1 fruit fly cellular context compared by ENCODE assay signal in the genomic region with DNA sequence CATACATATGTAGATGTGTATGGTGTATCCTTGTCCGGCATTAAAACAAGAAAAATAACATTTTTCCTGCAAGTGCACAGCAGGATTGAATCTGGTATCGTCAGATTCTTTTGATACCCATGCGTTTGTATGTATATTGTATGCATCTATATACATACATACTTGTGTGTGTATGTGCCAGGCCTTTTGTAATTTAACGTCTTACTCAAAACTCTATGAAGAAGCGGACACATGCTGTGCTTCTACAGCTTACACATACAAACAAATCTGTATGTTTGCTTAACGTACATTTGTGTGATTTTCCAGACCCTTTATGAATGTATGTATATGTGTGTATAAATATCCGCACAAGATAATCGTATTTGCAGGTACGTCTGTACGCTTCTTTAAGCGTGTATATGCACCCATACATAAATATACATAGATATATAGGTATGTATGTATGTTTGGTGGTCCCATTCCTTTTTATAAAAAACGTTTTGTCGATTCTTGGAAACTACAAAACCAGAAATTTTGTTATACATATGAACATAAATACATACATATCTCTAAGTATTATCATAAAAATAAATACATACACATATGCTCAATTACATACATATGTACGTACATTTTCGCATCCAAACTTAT.
TF ChIP-seq lines count a peak whose summit lies in the region.

No protein-coding gene starts in this region.

TF ChIP-seq in whole organism, embryonic, 481 proteins besides CTCF, POLR2A, EP300 and RAD21 (continued from another document and continues in another):
- TF ChIP-seq CG1603 (tag; optimal IDR thresholded peaks at IDR 0.05; lab: Kevin White, UChicago), result peak; percentile 26
- TF ChIP-seq CG12769 (tag; optimal IDR thresholded peaks at IDR 0.05; lab: Kevin White, UChicago), result peak; percentile 21
- TF ChIP-seq mirr (GFP tag; optimal IDR thresholded peaks at IDR 0.05; lab: Kevin White, UChicago), result peak; percentile 78
- peak; percentile 31 for TF ChIP-seq B-H2 (GFP tag; optimal IDR thresholded peaks at IDR 0.05; lab: Kevin White, UChicago)
- TF ChIP-seq ac (GFP tag; optimal IDR thresholded peaks at IDR 0.05; lab: Kevin White, UChicago), result peak; percentile 63
- TF ChIP-seq CG7745 (tag; optimal IDR thresholded peaks at IDR 0.05; lab: Kevin White, UChicago), result peak; percentile 50
- peak; percentile 14 for TF ChIP-seq CG12219 (GFP tag; optimal IDR thresholded peaks at IDR 0.05; lab: Kevin White, UChicago)
- TF ChIP-seq croc (GFP tag; conservative IDR thresholded peaks at IDR 0.05; lab: Robert Waterston, UW), result no peak
- no peak for TF ChIP-seq Chrac-16 (GFP tag; optimal IDR thresholded peaks at IDR 0.05; lab: Kevin White, UChicago)
- TF ChIP-seq sisA (GFP tag; IDR thresholded peaks at IDR 0.05; lab: Robert Waterston, UW), result no peak
- no peak for TF ChIP-seq H2.0 (GFP tag; IDR thresholded peaks at IDR 0.05; lab: Robert Waterston, UW)
- peak; percentile 65 for TF ChIP-seq sqz (GFP tag; optimal IDR thresholded peaks at IDR 0.05; lab: Kevin White, UChicago)
- TF ChIP-seq ash1 (GFP tag; optimal IDR thresholded peaks at IDR 0.05; lab: Kevin White, UChicago), result peak; percentile 65
- peak; percentile 27 for TF ChIP-seq CG13296 (GFP tag; optimal IDR thresholded peaks at IDR 0.05; lab: Kevin White, UChicago)
- no peak for TF ChIP-seq CG34224 (GFP tag; IDR thresholded peaks at IDR 0.05; lab: Robert Waterston, UW; ENCODE audit: partially characterized antibody)
- peak; percentile 83; the same call in 1 of the 2 replicates for TF ChIP-seq CG32767 (GFP tag; IDR thresholded peaks at IDR 0.05; lab: Robert Waterston, UW)
- peak; percentile 9 for TF ChIP-seq CoRest (tag; optimal IDR thresholded peaks at IDR 0.05; lab: Kevin White, UChicago)
- peak; percentile 75 for TF ChIP-seq CG13894 (tag; optimal IDR thresholded peaks at IDR 0.05; lab: Kevin White, UChicago)
- TF ChIP-seq Fer1 (GFP tag; optimal IDR thresholded peaks at IDR 0.05; lab: Kevin White, UChicago), result peak; percentile 13
- TF ChIP-seq lab (GFP tag; optimal IDR thresholded peaks at IDR 0.05; lab: Kevin White, UChicago), result no peak
- TF ChIP-seq odd (GFP tag; optimal IDR thresholded peaks at IDR 0.05; lab: Kevin White, UChicago), result peak; percentile 36
- no peak for TF ChIP-seq CG16863 (GFP tag; optimal IDR thresholded peaks at IDR 0.05; lab: Kevin White, UChicago)
- no peak for TF ChIP-seq dpn (GFP tag; optimal IDR thresholded peaks at IDR 0.05; lab: Kevin White, UChicago)
- peak; percentile 49 for TF ChIP-seq nau (GFP tag; optimal IDR thresholded peaks at IDR 0.05; lab: Kevin White, UChicago)
- TF ChIP-seq tll (GFP tag; optimal IDR thresholded peaks at IDR 0.05; lab: Kevin White, UChicago), result peak in 1 of 2 experiments; percentile 16
- no peak for TF ChIP-seq Side (GFP tag; optimal IDR thresholded peaks at IDR 0.05; lab: Kevin White, UChicago)
- TF ChIP-seq CG10543 (GFP tag; optimal IDR thresholded peaks at IDR 0.05; lab: Kevin White, UChicago), result peak; percentile 50
- TF ChIP-seq rib (GFP tag; IDR thresholded peaks at IDR 0.05; lab: Robert Waterston, UW), result peak; percentile 55; the same call in 1 of the 2 replicates
- TF ChIP-seq kay (GFP tag; optimal IDR thresholded peaks at IDR 0.05; lab: Kevin White, UChicago), result no peak
- no peak for TF ChIP-seq CG8290 (GFP tag; optimal IDR thresholded peaks at IDR 0.05; lab: Kevin White, UChicago)
- TF ChIP-seq CG8290 (tag; optimal IDR thresholded peaks at IDR 0.05; lab: Kevin White, UChicago), result peak; percentile 31 to 52
- TF ChIP-seq CrebB (tag; optimal IDR thresholded peaks at IDR 0.05; lab: Kevin White, UChicago), result peak; percentile 57
- no peak for TF ChIP-seq Dek (tag; optimal IDR thresholded peaks at IDR 0.05; lab: Kevin White, UChicago)
- no peak for TF ChIP-seq Dref (GFP tag; IDR thresholded peaks at IDR 0.05; lab: Robert Waterston, UW)
- no peak for TF ChIP-seq CG15269 (tag; optimal IDR thresholded peaks at IDR 0.05; lab: Kevin White, UChicago)
- no peak for TF ChIP-seq Fer2 (tag; optimal IDR thresholded peaks at IDR 0.05; lab: Kevin White, UChicago)
- peak; percentile 88 for TF ChIP-seq kni (GFP tag; optimal IDR thresholded peaks at IDR 0.05; lab: Kevin White, UChicago)
- TF ChIP-seq CG13775 (GFP tag; optimal IDR thresholded peaks at IDR 0.05; lab: Kevin White, UChicago), result peak; percentile 35
- peak; percentile 81 for TF ChIP-seq Kr (GFP tag; optimal IDR thresholded peaks at IDR 0.05; lab: Kevin White, UChicago)
- TF ChIP-seq CG13123 (GFP tag; optimal IDR thresholded peaks at IDR 0.05; lab: Kevin White, UChicago), result no peak
- TF ChIP-seq hbn (GFP tag; IDR thresholded peaks at IDR 0.05; lab: Robert Waterston, UW; ENCODE audit: partially characterized antibody), result no peak
- TF ChIP-seq CG2199 (GFP tag; IDR thresholded peaks at IDR 0.05; lab: Robert Waterston, UW), result peak; percentile 96
- no peak for TF ChIP-seq lbe (GFP tag; optimal IDR thresholded peaks at IDR 0.05; lab: Kevin White, UChicago)
- TF ChIP-seq Sox102F (GFP tag; optimal IDR thresholded peaks at IDR 0.05; lab: Kevin White, UChicago), result no peak
- TF ChIP-seq grau (tag; optimal IDR thresholded peaks at IDR 0.05; lab: Kevin White, UChicago), result no peak
- no peak for TF ChIP-seq CG7271 (tag; optimal IDR thresholded peaks at IDR 0.05; lab: Kevin White, UChicago)
- TF ChIP-seq gcm (GFP tag; optimal IDR thresholded peaks at IDR 0.05; lab: Kevin White, UChicago), result no peak
- TF ChIP-seq Deaf1 (tag; optimal IDR thresholded peaks at IDR 0.05; lab: Kevin White, UChicago), result peak; percentile 13
- peak; percentile 49 for TF ChIP-seq wek (GFP tag; optimal IDR thresholded peaks at IDR 0.05; lab: Kevin White, UChicago)
- no peak for TF ChIP-seq luna (GFP tag; optimal IDR thresholded peaks at IDR 0.05; lab: Kevin White, UChicago)
- no peak for TF ChIP-seq Rx (GFP tag; IDR thresholded peaks at IDR 0.05; lab: Robert Waterston, UW)
- TF ChIP-seq tio (GFP tag; optimal IDR thresholded peaks at IDR 0.05; lab: Kevin White, UChicago), result no peak
- no peak for TF ChIP-seq CG4360 (GFP tag; IDR thresholded peaks at IDR 0.05; lab: Robert Waterston, UW)
- no peak for TF ChIP-seq CG10147 (GFP tag; optimal IDR thresholded peaks at IDR 0.05; lab: Kevin White, UChicago)
- no peak for TF ChIP-seq stwl (tag; optimal IDR thresholded peaks at IDR 0.05; lab: Kevin White, UChicago)
- peak; percentile 12 for TF ChIP-seq CG3281 (GFP tag; optimal IDR thresholded peaks at IDR 0.05; lab: Kevin White, UChicago)
- TF ChIP-seq pb (GFP tag; optimal IDR thresholded peaks at IDR 0.05; lab: Kevin White, UChicago), result no peak
- TF ChIP-seq CG33213 (GFP tag; optimal IDR thresholded peaks at IDR 0.05; lab: Kevin White, UChicago), result no peak
- peak in 1 of 2 experiments; percentile 81 for TF ChIP-seq eve (GFP tag; optimal IDR thresholded peaks at IDR 0.05; lab: Kevin White, UChicago)
- peak; percentile 13 for TF ChIP-seq gro (GFP tag; optimal IDR thresholded peaks at IDR 0.05; lab: Kevin White, UChicago)
- TF ChIP-seq Med (GFP tag; lab: Kevin White, UChicago), result peak; percentile 74
- no peak for TF ChIP-seq dysf (GFP tag; IDR thresholded peaks at IDR 0.05; lab: Robert Waterston, UW)
- no peak for TF ChIP-seq CG3995 (GFP tag; optimal IDR thresholded peaks at IDR 0.05; lab: Kevin White, UChicago)
- peak; percentile 4 for TF ChIP-seq CG4328 (GFP tag; optimal IDR thresholded peaks at IDR 0.05; lab: Kevin White, UChicago)
- peak; percentile 9 for TF ChIP-seq CG4854 (GFP tag; optimal IDR thresholded peaks at IDR 0.05; lab: Kevin White, UChicago)
- peak; percentile 68 for TF ChIP-seq abd-A (tag; optimal IDR thresholded peaks at IDR 0.05; lab: Kevin White, UChicago)
- peak; percentile 40 for TF ChIP-seq Xrp1 (GFP tag; IDR thresholded peaks at IDR 0.05; lab: Robert Waterston, UW)
- peak; percentile 29; the same call in 1 of the 2 replicates for TF ChIP-seq MBD-R2 (GFP tag; IDR thresholded peaks at IDR 0.05; lab: Robert Waterston, UW)
- peak in 1 of 2 experiments; percentile 11 for TF ChIP-seq insv (GFP tag; optimal IDR thresholded peaks at IDR 0.05; lab: Kevin White, UChicago)
- no peak for TF ChIP-seq Dbx (GFP tag; IDR thresholded peaks at IDR 0.05; lab: Robert Waterston, UW)
- no peak for TF ChIP-seq stc (GFP tag; IDR thresholded peaks at IDR 0.05; lab: Robert Waterston, UW)
- no peak for TF ChIP-seq CG6689 (GFP tag; IDR thresholded peaks at IDR 0.05; lab: Robert Waterston, UW)
- TF ChIP-seq CG15479 (GFP tag; optimal IDR thresholded peaks at IDR 0.05; lab: Kevin White, UChicago), result peak; percentile 91
- no peak for TF ChIP-seq br (optimal IDR thresholded peaks at IDR 0.05; lab: Kevin White, UChicago)
- TF ChIP-seq nom (GFP tag; optimal IDR thresholded peaks at IDR 0.05; lab: Kevin White, UChicago), result peak; percentile 61
- TF ChIP-seq CG16813 (GFP tag; IDR thresholded peaks at IDR 0.05; lab: Robert Waterston, UW; ENCODE audit: partially characterized antibody), result no peak
- TF ChIP-seq twi (tag; optimal IDR thresholded peaks at IDR 0.05; lab: Kevin White, UChicago), result peak; percentile 94
- TF ChIP-seq Ravus (GFP tag; IDR thresholded peaks at IDR 0.05; lab: Robert Waterston, UW), result no peak
- TF ChIP-seq CG8924 (tag; optimal IDR thresholded peaks at IDR 0.05; lab: Kevin White, UChicago), result peak; percentile 83
- peak; percentile 58 for TF ChIP-seq CG15696 (tag; optimal IDR thresholded peaks at IDR 0.05; lab: Kevin White, UChicago)
- TF ChIP-seq Pdp1 (GFP tag; optimal IDR thresholded peaks at IDR 0.05; lab: Kevin White, UChicago), result peak in 1 of 2 experiments; percentile 1
- TF ChIP-seq Neu2 (GFP tag; optimal IDR thresholded peaks at IDR 0.05; lab: Kevin White, UChicago; ENCODE audit: borderline replicate concordance), result no peak
- TF ChIP-seq vvl (GFP tag; IDR thresholded peaks at IDR 0.05; lab: Robert Waterston, UW), result no peak
- TF ChIP-seq Meics (GFP tag; optimal IDR thresholded peaks at IDR 0.05; lab: Kevin White, UChicago), result no peak
- peak; percentile 33 for TF ChIP-seq CG7987 (GFP tag; optimal IDR thresholded peaks at IDR 0.05; lab: Kevin White, UChicago)
- peak; percentile 99 for TF ChIP-seq pros (GFP tag; optimal IDR thresholded peaks at IDR 0.05; lab: Kevin White, UChicago)
- TF ChIP-seq row (GFP tag; IDR thresholded peaks at IDR 0.05; lab: Robert Waterston, UW), result no peak
- TF ChIP-seq CG8478 (optimal IDR thresholded peaks at IDR 0.05; lab: Kevin White, UChicago), result no peak
- no peak for TF ChIP-seq CG10462 (GFP tag; optimal IDR thresholded peaks at IDR 0.05; lab: Kevin White, UChicago)
- peak; percentile 9 for TF ChIP-seq CG12299 (tag; optimal IDR thresholded peaks at IDR 0.05; lab: Kevin White, UChicago)
- no peak for TF ChIP-seq GATAe (GFP tag; conservative IDR thresholded peaks at IDR 0.05; lab: Robert Waterston, UW)
- no peak; the same call in 1 of the 2 replicates for TF ChIP-seq Scr (GFP tag; IDR thresholded peaks at IDR 0.05; lab: Robert Waterston, UW; ENCODE audit: partially characterized antibody)
- TF ChIP-seq CG17385 (GFP tag; optimal IDR thresholded peaks at IDR 0.05; lab: Kevin White, UChicago), result peak; percentile 20
- no peak for TF ChIP-seq CG17359 (tag; optimal IDR thresholded peaks at IDR 0.05; lab: Kevin White, UChicago)
- no peak for TF ChIP-seq CG17361 (GFP tag; IDR thresholded peaks at IDR 0.05; lab: Robert Waterston, UW)
- peak; percentile 12 for TF ChIP-seq CG11723 (GFP tag; optimal IDR thresholded peaks at IDR 0.05; lab: Kevin White, UChicago)
- TF ChIP-seq zf30C (GFP tag; optimal IDR thresholded peaks at IDR 0.05; lab: Kevin White, UChicago), result peak; percentile 82
- TF ChIP-seq aop (GFP tag; IDR thresholded peaks at IDR 0.05; lab: Robert Waterston, UW), result no peak
- peak; percentile 18 for TF ChIP-seq sug (tag; optimal IDR thresholded peaks at IDR 0.05; lab: Kevin White, UChicago)
- peak; percentile 43 for TF ChIP-seq pfk (GFP tag; optimal IDR thresholded peaks at IDR 0.05; lab: Kevin White, UChicago)
- TF ChIP-seq p53 (GFP tag; optimal IDR thresholded peaks at IDR 0.05; lab: Kevin White, UChicago), result no peak
- TF ChIP-seq CG2678 (tag; optimal IDR thresholded peaks at IDR 0.05; lab: Kevin White, UChicago), result peak; percentile 20
- TF ChIP-seq Hr3 (GFP tag; optimal IDR thresholded peaks at IDR 0.05; lab: Kevin White, UChicago), result no peak
- TF ChIP-seq Eip74EF (GFP tag; optimal IDR thresholded peaks at IDR 0.05; lab: Kevin White, UChicago), result peak in 1 of 2 experiments; percentile 50
- TF ChIP-seq Nf-YC (tag; optimal IDR thresholded peaks at IDR 0.05; lab: Kevin White, UChicago), result peak; percentile 42
- TF ChIP-seq prd (optimal IDR thresholded peaks at IDR 0.05; lab: Kevin White, UChicago), result no peak
- TF ChIP-seq prd (GFP tag; IDR thresholded peaks at IDR 0.05; lab: Robert Waterston, UW), result no peak
- no peak for TF ChIP-seq ATbp (GFP tag; optimal IDR thresholded peaks at IDR 0.05; lab: Kevin White, UChicago)
- peak; percentile 91 for TF ChIP-seq zen (tag; optimal IDR thresholded peaks at IDR 0.05; lab: Kevin White, UChicago)
- TF ChIP-seq tna (GFP tag; IDR thresholded peaks at IDR 0.05; lab: Robert Waterston, UW; ENCODE audit: partially characterized antibody), result no peak
- TF ChIP-seq Trl (optimal IDR thresholded peaks at IDR 0.05; lab: Kevin White, UChicago), result no peak
- TF ChIP-seq Trl (GFP tag; optimal IDR thresholded peaks at IDR 0.05; lab: Kevin White, UChicago), result no peak
- TF ChIP-seq CG12104 (GFP tag; optimal IDR thresholded peaks at IDR 0.05; lab: Kevin White, UChicago), result no peak
- TF ChIP-seq CG1233 (GFP tag; optimal IDR thresholded peaks at IDR 0.05; lab: Kevin White, UChicago), result peak; percentile 38
- no peak for TF ChIP-seq CG14667 (GFP tag; IDR thresholded peaks at IDR 0.05; lab: Robert Waterston, UW)
- TF ChIP-seq CG43689 (GFP tag; IDR thresholded peaks at IDR 0.05; lab: Robert Waterston, UW), result no peak
- TF ChIP-seq CG3847 (GFP tag; IDR thresholded peaks at IDR 0.05; lab: Robert Waterston, UW), result no peak
- peak; percentile 27 for TF ChIP-seq en (GFP tag; optimal IDR thresholded peaks at IDR 0.05; lab: Kevin White, UChicago)
- TF ChIP-seq cg (GFP tag; optimal IDR thresholded peaks at IDR 0.05; lab: Kevin White, UChicago), result peak; percentile 98
- TF ChIP-seq Hand (GFP tag; optimal IDR thresholded peaks at IDR 0.05; lab: Kevin White, UChicago), result no peak
- TF ChIP-seq CG10979 (tag; optimal IDR thresholded peaks at IDR 0.05; lab: Kevin White, UChicago), result no peak
- no peak for TF ChIP-seq tap (tag; optimal IDR thresholded peaks at IDR 0.05; lab: Kevin White, UChicago)
- peak; percentile 43 for TF ChIP-seq oc (tag; optimal IDR thresholded peaks at IDR 0.05; lab: Kevin White, UChicago)
- peak in 1 of 3 experiments; percentile 97 for TF ChIP-seq Stat92E (GFP tag; optimal IDR thresholded peaks at IDR 0.05; lab: Kevin White, UChicago)
- no peak for TF ChIP-seq CG4707 (GFP tag; optimal IDR thresholded peaks at IDR 0.05; lab: Kevin White, UChicago)
- TF ChIP-seq D19B (GFP tag; optimal IDR thresholded peaks at IDR 0.05; lab: Kevin White, UChicago), result no peak
- no peak for TF ChIP-seq yki (optimal IDR thresholded peaks at IDR 0.05; lab: Kevin White, UChicago)
- peak; percentile 67 for TF ChIP-seq sens (GFP tag; lab: Kevin White, UChicago)
